Worm (Caenorhabditis elegans) whole organism, early embryonic: ENCODE measurements around the gene Y56A3A.16.
"Not testable (repeated sequence)": the region's sequence is repeated elsewhere in the genome, so short reads cannot be mapped to it uniquely, and the experiment has no call there.

Experiments used
- B0310.2 ChIP-seq: sonication (generic microtip); optimal IDR thresholded peaks from 2 replicates; lab custom pipeline; 2016; ENCODE audit warnings: mild to moderate bottlenecking, missing genetic modification characterization, missing compliant biosample characterization
- aly-1 ChIP-seq: sonication (generic microtip); optimal IDR thresholded peaks from 2 replicates; lab custom pipeline; 2016; ENCODE audit warnings: missing genetic modification characterization, missing compliant biosample characterization
- ama-1 ChIP-seq: fragments of 150-350 bp; optimal IDR thresholded peaks from 2 replicates; lab custom pipeline; 2014
- ceh-13 ChIP-seq: fragments of 200-800 bp; sonication (Bioruptor generic); optimal IDR thresholded peaks from 2 replicates; lab custom pipeline; 2018; ENCODE audit warnings: mild to moderate bottlenecking, missing genetic modification characterization, missing compliant biosample characterization
- ceh-36 ChIP-seq: sonication (generic microtip); optimal IDR thresholded peaks from 2 replicates; lab custom pipeline; 2016; ENCODE audit warnings: missing genetic modification characterization, inconsistent platforms, missing compliant biosample characterization
- ets-7 ChIP-seq: sonication (generic microtip); optimal IDR thresholded peaks from 2 replicates; lab custom pipeline; 2016; ENCODE audit warnings: missing genotype, missing genetic modification characterization, missing compliant biosample characterization
- flt-1 ChIP-seq: fragments of 200-800 bp; sonication (Bioruptor generic); IDR thresholded peaks from 2 replicates; pipeline ENCODE4 v1.3.6; 2022; ENCODE audit warnings: missing genetic modification characterization, missing compliant biosample characterization
- hmbx-1 ChIP-seq: sonication (generic microtip); optimal IDR thresholded peaks from 2 replicates; lab custom pipeline; 2016; ENCODE audit warnings: mild to moderate bottlenecking, missing genetic modification characterization, missing compliant biosample characterization
- hmg-4 ChIP-seq: fragments of 200-800 bp; sonication (Bioruptor generic); optimal IDR thresholded peaks from 2 replicates; lab custom pipeline; 2018; ENCODE audit warnings: mild to moderate bottlenecking, missing genetic modification characterization, missing compliant biosample characterization
- pes-1 ChIP-seq: fragments of 200-800 bp; sonication (Bioruptor generic); IDR thresholded peaks from 2 replicates; pipeline ENCODE4 v1.3.6; 2022; ENCODE audit warnings: missing genetic modification reagents, missing genetic modification characterization, missing compliant biosample characterization
- sea-1 ChIP-seq: fragments of 200-800 bp; sonication (Bioruptor generic); conservative IDR thresholded peaks from 2 replicates; pipeline ENCODE4 v1.3.6; 2022; ENCODE audit warnings: missing genetic modification characterization, missing compliant biosample characterization
- tbx-11 ChIP-seq: fragments of 200-800 bp; sonication (Bioruptor generic); IDR thresholded peaks from 2 replicates; pipeline ENCODE4 v1.3.6; 2022; ENCODE audit warnings: missing genetic modification characterization, missing compliant biosample characterization
- tbx-37 ChIP-seq: fragments of 200-800 bp; sonication (Bioruptor generic); conservative IDR thresholded peaks from 2 replicates; pipeline ENCODE4 v1.3.6; 2022; ENCODE audit warnings: missing genetic modification reagents, missing genetic modification characterization, missing compliant biosample characterization
- tra-4 ChIP-seq: sonication (generic microtip); optimal IDR thresholded peaks from 2 replicates; lab custom pipeline; 2017; ENCODE audit warnings: missing genetic modification characterization, missing compliant biosample characterization

DNA sequence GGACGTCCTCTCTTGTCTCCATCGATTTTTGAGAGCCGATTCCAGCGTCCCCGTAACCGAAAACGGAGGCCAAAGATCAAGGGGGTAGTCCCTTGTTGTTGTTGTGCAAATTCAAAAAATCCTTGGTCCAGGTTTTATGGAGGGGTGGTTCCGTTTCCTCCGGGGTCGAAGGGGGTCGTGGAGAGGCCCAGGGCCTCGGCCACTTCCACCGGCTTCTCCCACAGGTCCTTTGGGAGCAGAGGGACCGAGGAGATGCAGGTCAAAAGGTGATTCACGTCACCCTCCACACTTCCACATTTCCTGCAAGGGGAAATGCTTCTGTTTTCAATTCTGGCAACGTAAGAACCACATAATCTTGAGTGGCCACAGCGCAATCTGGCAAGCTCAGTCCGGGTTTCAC lies 30.4 kb downstream of the Y56A3A.16 start, which contains the start of gene fbxb-22:
- not testable (repeated sequence) for TF ChIP-seq hmbx-1 (tag; lab: Kevin White, UChicago); ceh-13 (GFP tag; lab: Kevin White, UChicago); sea-1 (GFP tag; lab: Robert Waterston, UW); ama-1 (lab: Kevin White, UChicago); ceh-36 (tag; lab: Kevin White, UChicago); B0310.2; tra-4 (tag; lab: Kevin White, UChicago); aly-1 (tag; lab: Kevin White, UChicago); hmg-4 (GFP tag; lab: Kevin White, UChicago); tbx-11 (GFP tag; lab: Robert Waterston, UW); pes-1 (GFP tag; lab: Robert Waterston, UW); ets-7 (tag; lab: Kevin White, UChicago); flt-1; tbx-37
